Fruit fly (Drosophila melanogaster): ENCODE results near the gene RasGAP1.

Gene RasGAP1

DNA sequence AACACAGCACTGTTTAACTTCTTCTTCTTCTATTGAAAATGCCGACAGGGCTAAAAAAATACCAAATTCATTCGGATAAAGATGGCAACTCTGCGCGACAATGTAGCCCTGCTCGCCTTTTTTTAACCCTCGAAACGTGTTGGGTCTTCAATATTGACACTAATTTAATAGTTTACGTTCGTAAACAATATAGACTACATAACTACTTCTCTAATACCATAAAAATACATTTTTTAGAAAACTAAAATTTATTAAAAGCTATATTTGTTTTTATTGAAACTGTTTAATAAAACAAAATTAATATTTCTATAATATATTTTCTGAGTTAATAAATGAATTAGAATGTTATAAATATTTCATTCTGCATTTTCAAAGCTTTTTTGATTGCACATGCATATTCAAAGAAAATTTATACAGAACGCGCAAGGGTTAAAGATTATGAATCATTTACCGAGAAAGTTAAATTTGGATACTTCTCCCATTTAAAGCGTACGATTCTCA is 33.6 kb upstream of the RasGAP1 start, which contains the start of the genes Taf2 and CalpB (continued):
- TF ChIP-seq fd96Cb (tag; optimal IDR thresholded peaks at IDR 0.05) (peak; percentile 93), eyg (GFP tag; optimal IDR thresholded peaks at IDR 0.05) (no peak), sna (GFP tag; IDR thresholded peaks at IDR 0.05; ENCODE audit: partially characterized antibody) (no peak), Hr39 (optimal IDR thresholded peaks at IDR 0.05) (no peak), CG9876 (GFP tag; optimal IDR thresholded peaks at IDR 0.05) (peak; percentile 16), en (GFP tag; optimal IDR thresholded peaks at IDR 0.05) (no peak), twi (tag; optimal IDR thresholded peaks at IDR 0.05) (peak; percentile 83), Ravus (GFP tag; IDR thresholded peaks at IDR 0.05) (no peak), CG18619 (GFP tag; optimal IDR thresholded peaks at IDR 0.05) (peak; percentile 76), dmrt11E (tag; optimal IDR thresholded peaks at IDR 0.05) (peak; percentile 82), Dad (GFP tag; optimal IDR thresholded peaks at IDR 0.05) (peak; percentile 27), ara (GFP tag; IDR thresholded peaks at IDR 0.05) (peak; percentile 24; the same call in 1 of the 2 replicates), CG14014 (GFP tag; IDR thresholded peaks at IDR 0.05) (peak; percentile 66), Gug (GFP tag; IDR thresholded peaks at IDR 0.05) (peak; percentile 47; the same call in 1 of the 4 replicates), ap (GFP tag; IDR thresholded peaks at IDR 0.05) (peak; percentile 53), CG31388 (GFP tag; optimal IDR thresholded peaks at IDR 0.05) (peak; percentile 30), Ada2b (GFP tag; IDR thresholded peaks at IDR 0.05) (peak; percentile 74), CkIIα-i1 (GFP tag; IDR thresholded peaks at IDR 0.05) (no peak), CG8089 (GFP tag; optimal IDR thresholded peaks at IDR 0.05) (no peak), Dll (GFP tag; IDR thresholded peaks at IDR 0.05; ENCODE audit: partially characterized antibody) (no peak), CG30431 (GFP tag; optimal IDR thresholded peaks at IDR 0.05) (peak; percentile 50), CG1602 (GFP tag; optimal IDR thresholded peaks at IDR 0.05) (peak; percentile 76), NC2β (GFP tag; optimal IDR thresholded peaks at IDR 0.05) (peak; percentile 33), wdn (GFP tag; IDR thresholded peaks at IDR 0.05) (peak; percentile 44), CG42726 (GFP tag; IDR thresholded peaks at IDR 0.05; ENCODE audit: partially characterized antibody) (no peak), klu (GFP tag; IDR thresholded peaks at IDR 0.05) (peak; percentile 70; the same call in 1 of the 2 replicates), CG11560 (tag; IDR thresholded peaks at IDR 0.05) (0 out of 3 replicates have a peak, but pooled peaks have one; percentile 22), CG9215 (GFP tag; IDR thresholded peaks at IDR 0.05) (peak; percentile 83), Vsx1 (GFP tag; optimal IDR thresholded peaks at IDR 0.05) (no peak), CG1233 (GFP tag; optimal IDR thresholded peaks at IDR 0.05) (peak; percentile 85), CG8478 (optimal IDR thresholded peaks at IDR 0.05) (no peak), br (optimal IDR thresholded peaks at IDR 0.05) (no peak), unpg (GFP tag; optimal IDR thresholded peaks at IDR 0.05) (peak; percentile 86), Aef1 (GFP tag; IDR thresholded peaks at IDR 0.05) (peak; percentile 76), hth (optimal IDR thresholded peaks at IDR 0.05) (no peak), CG10654 (GFP tag; optimal IDR thresholded peaks at IDR 0.05) (peak; percentile 78), maf-S (GFP tag; optimal IDR thresholded peaks at IDR 0.05) (no peak), repo (GFP tag; optimal IDR thresholded peaks at IDR 0.05) (no peak), Sry-β (GFP tag; optimal IDR thresholded peaks at IDR 0.05) (peak; percentile 12), CG11093 (GFP tag; IDR thresholded peaks at IDR 0.05) (peak; percentile 62; the same call in 2 of the 3 replicates), CG4617 (GFP tag; optimal IDR thresholded peaks at IDR 0.05; ENCODE audit: borderline replicate concordance) (peak; percentile 73), Sry-δ (GFP tag; optimal IDR thresholded peaks at IDR 0.05) (peak; percentile 46), NC2α (GFP tag; optimal IDR thresholded peaks at IDR 0.05) (no peak), H15 (GFP tag; IDR thresholded peaks at IDR 0.05) (peak; percentile 49; the same call in 2 of the 3 replicates), dan (GFP tag; IDR thresholded peaks at IDR 0.05) (no peak), CG5953 (GFP tag; IDR thresholded peaks at IDR 0.05) (no peak), Mad (GFP tag; optimal IDR thresholded peaks at IDR 0.05) (peak; percentile 43), ash1 (GFP tag; optimal IDR thresholded peaks at IDR 0.05) (no peak), CG30403 (GFP tag; optimal IDR thresholded peaks at IDR 0.05) (peak; percentile 92), Atf6 (GFP tag; IDR thresholded peaks at IDR 0.05) (peak; percentile 82), BtbVII (GFP tag; optimal IDR thresholded peaks at IDR 0.05) (no peak), CG11085 (GFP tag; IDR thresholded peaks at IDR 0.05) (peak; percentile 68), CG10274 (GFP tag; optimal IDR thresholded peaks at IDR 0.05) (no peak)

All from whole organism, embryonic.